Worm (Caenorhabditis elegans) whole organism, L1 larva: ENCODE data around the gene srv-15.
A peak's percentile ranks its signal among the peaks of the same experiment; 100 is the strongest.

ENCODE experiments used
- C16A3.4 ChIP-seq: fragments of 150-350 bp; optimal IDR thresholded peaks from 2 replicates; lab custom pipeline; 2014; ENCODE audit warnings: missing biosample characterization, missing genetic modification characterization
- Y116A8C.19 ChIP-seq: sonication (generic microtip); optimal IDR thresholded peaks from 2 replicates; lab custom pipeline; 2016; ENCODE audit warnings: missing compliant biosample characterization, missing genetic modification characterization, borderline replicate concordance
- aha-1 ChIP-seq: fragments of 150-350 bp; optimal IDR thresholded peaks from 2 replicates; lab custom pipeline; 2014; ENCODE audit warnings: missing biosample characterization, missing genetic modification characterization
- alr-1 ChIP-seq: fragments of 200-800 bp; sonication (Bioruptor generic); optimal IDR thresholded peaks from 2 replicates; lab custom pipeline; 2018; ENCODE audit warnings: borderline replicate concordance, mild to moderate bottlenecking, missing genetic modification characterization, missing compliant biosample characterization
- ama-1 ChIP-seq: fragments of 150-350 bp; optimal IDR thresholded peaks from 2 replicates; lab custom pipeline; 2014
- ceh-8 ChIP-seq: fragments of 200-800 bp; sonication (Bioruptor generic); optimal IDR thresholded peaks from 2 replicates; lab custom pipeline; 2018; ENCODE audit warnings: mild to moderate bottlenecking, missing genetic modification characterization, moderate library complexity, missing compliant biosample characterization
- ceh-88 ChIP-seq: fragments of 200-800 bp; sonication (Bioruptor generic); IDR thresholded peaks from 2 replicates; pipeline ENCODE4 v1.3.6; 2022; ENCODE audit warnings: missing genetic modification characterization, missing compliant biosample characterization
- ceh-90 ChIP-seq: sonication (generic microtip); optimal IDR thresholded peaks from 2 replicates; lab custom pipeline; 2016; ENCODE audit warnings: missing genetic modification characterization, missing compliant biosample characterization
- efl-1 ChIP-seq, 4 experiments: fragments of 150-350 bp; optimal IDR thresholded peaks in 3 of 4; peaks in 1 of 4; 1 replicate in 1 of 4; 2 replicates in 3 of 4; lab custom pipeline; 2014; ENCODE audit warnings: missing biosample characterization in 2 of 4, missing genetic modification characterization in 2 of 4, missing genetic modification reagents in 2 of 4
- egl-13 ChIP-seq: sonication (generic microtip); optimal IDR thresholded peaks from 2 replicates; lab custom pipeline; 2016; ENCODE audit warnings: missing genotype, missing genetic modification reagents, missing genetic modification characterization, missing compliant biosample characterization
- elt-2 ChIP-seq: sonication (generic microtip); optimal IDR thresholded peaks from 2 replicates; lab custom pipeline; 2016; ENCODE audit warnings: missing genetic modification characterization, mild to moderate bottlenecking, inconsistent platforms, missing compliant biosample characterization, missing genetic modification reagents
- elt-3 ChIP-seq, 6 experiments: fragments of 150-350 bp in 1 of 6; sonication (generic microtip); optimal IDR thresholded peaks; 2 replicates each; lab custom pipeline; 2017 to 2018; ENCODE audit warnings: missing biosample characterization in 6 of 6, missing genetic modification characterization in 6 of 6, inconsistent platforms in 1 of 6
- fkh-4 ChIP-seq: sonication (generic microtip); optimal IDR thresholded peaks from 2 replicates; lab custom pipeline; 2016; ENCODE audit warnings: missing compliant biosample characterization, missing genetic modification characterization, borderline replicate concordance
- fkh-8 ChIP-seq: sonication (generic microtip); optimal IDR thresholded peaks from 2 replicates; lab custom pipeline; 2016; ENCODE audit warnings: mild to moderate bottlenecking, missing genetic modification characterization, missing compliant biosample characterization
- fos-1 ChIP-seq: fragments of 150-350 bp; optimal IDR thresholded peaks from 2 replicates; lab custom pipeline; 2014; ENCODE audit warnings: missing biosample characterization, missing genetic modification characterization
- hpl-2 ChIP-seq: fragments of 150-350 bp; optimal IDR thresholded peaks from 2 replicates; lab custom pipeline; 2014; ENCODE audit warnings: missing biosample characterization, missing genetic modification reagents, missing genetic modification characterization
- lin-35 ChIP-seq, 2 experiments: fragments of 150-350 bp; optimal IDR thresholded peaks; 2 replicates each; lab custom pipeline; 2014; ENCODE audit warnings: missing biosample characterization in 2 of 2, missing genetic modification characterization in 2 of 2, missing genetic modification reagents in 2 of 2
- lir-3 ChIP-seq: sonication (generic microtip); optimal IDR thresholded peaks from 2 replicates; lab custom pipeline; 2016; ENCODE audit warnings: mild to moderate bottlenecking, missing genetic modification characterization, moderate library complexity, missing compliant biosample characterization; ENCODE audit not compliant: poor library complexity
- mdl-1 ChIP-seq, 2 experiments: fragments of 150-350 bp; optimal IDR thresholded peaks; 2 replicates each; lab custom pipeline; 2014 to 2017; ENCODE audit warnings: missing biosample characterization in 2 of 2, missing genetic modification characterization in 2 of 2, inconsistent platforms in 1 of 2
- mep-1 ChIP-seq: fragments of 150-350 bp; optimal IDR thresholded peaks from 2 replicates; lab custom pipeline; 2014; ENCODE audit warnings: missing biosample characterization, missing genetic modification characterization
- nhr-20 ChIP-seq: sonication (generic microtip); optimal IDR thresholded peaks from 2 replicates; lab custom pipeline; 2016; ENCODE audit warnings: mild to moderate bottlenecking, missing genetic modification characterization, missing compliant biosample characterization
- nhr-28 ChIP-seq: fragments of 150-350 bp; optimal IDR thresholded peaks from 2 replicates; lab custom pipeline; 2014; ENCODE audit warnings: missing biosample characterization, missing genetic modification characterization
- nhr-85 ChIP-seq: sonication (generic microtip); peaks from one replicate; lab custom pipeline; 2016; ENCODE audit warnings: missing genetic modification characterization, inconsistent platforms, missing compliant biosample characterization
- nhr-90 ChIP-seq: sonication (generic microtip); optimal IDR thresholded peaks from 2 replicates; lab custom pipeline; 2016; ENCODE audit warnings: mild to moderate bottlenecking, missing genetic modification characterization, missing compliant biosample characterization; ENCODE audit not compliant: poor library complexity
- pag-3 ChIP-seq: sonication (generic microtip); optimal IDR thresholded peaks from 2 replicates; lab custom pipeline; 2017; ENCODE audit warnings: missing genetic modification characterization, mild to moderate bottlenecking, missing compliant biosample characterization, antibody characterized with exemption, borderline replicate concordance; ENCODE audit not compliant: insufficient read depth
- rnt-1 ChIP-seq: sonication (generic microtip); optimal IDR thresholded peaks from 2 replicates; lab custom pipeline; 2016; ENCODE audit warnings: mild to moderate bottlenecking, missing genetic modification characterization, moderate library complexity, missing compliant biosample characterization
- snpc-4 ChIP-seq: fragments of 150-350 bp; optimal IDR thresholded peaks from 2 replicates; lab custom pipeline; 2014; ENCODE audit warnings: missing biosample characterization, missing genetic modification characterization
- swsn-7 ChIP-seq: sonication (generic microtip); optimal IDR thresholded peaks from 2 replicates; lab custom pipeline; 2016; ENCODE audit warnings: missing genetic modification characterization, missing compliant biosample characterization
- tlp-1 ChIP-seq: fragments of 150-350 bp; optimal IDR thresholded peaks from 2 replicates; lab custom pipeline; 2014; ENCODE audit warnings: missing biosample characterization, missing genetic modification characterization
- unc-130 ChIP-seq: fragments of 150-350 bp; optimal IDR thresholded peaks from 2 replicates; lab custom pipeline; 2017; ENCODE audit warnings: missing biosample characterization, missing genetic modification characterization, inconsistent platforms
- unc-30 ChIP-seq: sonication (generic microtip); optimal IDR thresholded peaks from 2 replicates; lab custom pipeline; 2017; ENCODE audit warnings: missing biosample characterization, missing genetic modification characterization
- unc-62 ChIP-seq: fragments of 150-350 bp; optimal IDR thresholded peaks from 2 replicates; lab custom pipeline; 2014; ENCODE audit warnings: missing biosample characterization, missing genetic modification reagents, missing genetic modification characterization
- unc-86 ChIP-seq: sonication (generic microtip); optimal IDR thresholded peaks from 2 replicates; lab custom pipeline; 2016; ENCODE audit warnings: missing genetic modification characterization, missing compliant biosample characterization
- unc-98 ChIP-seq: fragments of 200-800 bp; sonication (Bioruptor generic); IDR thresholded peaks from 2 replicates; pipeline ENCODE4 v1.3.6; 2022; ENCODE audit warnings: missing genetic modification characterization, missing compliant biosample characterization
- xbp-1 ChIP-seq: sonication (generic microtip); optimal IDR thresholded peaks from 2 replicates; lab custom pipeline; 2016; ENCODE audit warnings: missing genetic modification characterization, missing compliant biosample characterization
- zip-4 ChIP-seq: fragments of 200-800 bp; sonication (Bioruptor generic); optimal IDR thresholded peaks from 2 replicates; lab custom pipeline; 2018; ENCODE audit warnings: mild to moderate bottlenecking, missing genetic modification characterization, moderate library complexity, missing compliant biosample characterization

The srv-15 gene

DNA sequence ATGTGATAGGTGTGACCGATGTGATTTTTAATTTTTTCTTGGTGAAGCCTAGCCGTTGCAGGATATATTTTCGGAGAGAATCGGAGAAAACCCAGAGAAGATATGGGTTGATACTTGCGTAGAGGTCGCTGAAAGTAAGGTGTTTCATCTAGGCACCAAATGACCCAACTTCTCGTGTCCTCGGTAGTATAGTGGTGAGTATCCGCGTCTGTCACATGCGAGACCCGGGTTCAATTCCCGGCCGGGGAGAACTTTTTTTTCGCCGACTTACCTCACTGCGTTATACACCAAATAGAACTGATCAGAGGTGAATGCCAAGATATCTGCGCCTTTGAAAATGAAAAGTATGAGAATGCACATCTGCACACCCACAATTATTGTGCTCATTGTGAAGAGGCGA, 25.5 kb downstream of the srv-15 start (continued):
- TF ChIP-seq mep-1 (peak; percentile 22), nhr-20 (tag; lab: Kevin White, UChicago) (peak; percentile 31), xbp-1 (tag; lab: Kevin White, UChicago) (peak; percentile 10), nhr-85 (tag; lab: Kevin White, UChicago) (peak; percentile 60), unc-98 (GFP tag; lab: Robert Waterston, UW) (no peak), aha-1 (tag; lab: Kevin White, UChicago) (no peak), lir-3 (tag; lab: Kevin White, UChicago) (peak; percentile 22), rnt-1 (tag; lab: Kevin White, UChicago) (peak; percentile 62), ceh-88 (GFP tag; lab: Robert Waterston, UW) (no peak), elt-2 (tag; lab: Kevin White, UChicago) (peak; percentile 4), swsn-7 (tag; lab: Kevin White, UChicago) (peak; percentile 27), efl-1 (optimal IDR thresholded peaks at IDR 0.05; lab: Kevin White, UChicago) (peak in 1 of 2 experiments; percentile 32), efl-1 (GFP tag; optimal IDR thresholded peaks at IDR 0.05 in 1 of 2; lab: Kevin White, UChicago) (peak; percentile 16 to 52), mdl-1 (tag; optimal IDR thresholded peaks at IDR 0.05; lab: Kevin White, UChicago) (peak in 1 of 2 experiments; percentile 64), nhr-90 (peak; percentile 64), ama-1 (no peak), unc-130 (tag; lab: Kevin White, UChicago) (peak; percentile 40), fkh-8 (tag; lab: Kevin White, UChicago) (peak; percentile 31), hpl-2 (GFP tag; lab: Kevin White, UChicago) (peak; percentile 37), nhr-28 (tag; lab: Kevin White, UChicago) (no peak), elt-3 (tag; optimal IDR thresholded peaks at IDR 0.05; lab: Kevin White, UChicago) (peak in 1 of 6 experiments; percentile 12)

DNA sequence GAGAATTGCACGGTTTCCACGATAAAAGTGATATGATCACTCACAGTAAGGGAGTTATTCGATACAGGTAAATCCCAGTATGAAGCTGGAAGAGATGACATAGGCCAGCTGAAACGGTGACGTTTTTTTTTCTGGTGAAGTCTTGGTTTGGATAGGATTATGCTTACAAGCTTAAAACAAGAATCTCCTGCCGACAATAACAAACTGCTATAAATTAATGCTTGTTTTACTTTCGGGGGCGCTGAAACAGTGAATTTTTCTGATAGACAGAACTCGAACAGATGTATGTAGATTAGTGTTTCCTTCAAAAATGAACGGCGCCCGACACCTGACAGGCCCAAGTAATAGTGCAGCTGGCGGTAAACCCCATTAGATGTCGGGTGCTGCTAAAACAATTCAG, 27.4 kb downstream of the srv-15 start, which contains the start of gene srv-16:
srv-16 (minus strand) TSS at position 101 of the 400 bp plus-strand sequence.
- TF ChIP-seq unc-30 (tag; lab: Kevin White, UChicago) (no peak), zip-4 (GFP tag; lab: Kevin White, UChicago) (no peak), lin-35 (GFP tag; optimal IDR thresholded peaks at IDR 0.05; lab: Kevin White, UChicago) (no peak), unc-62 (GFP tag; lab: Kevin White, UChicago) (no peak), unc-86 (tag; lab: Kevin White, UChicago) (no peak), nhr-85 (tag; lab: Kevin White, UChicago) (no peak), ama-1 (no peak), Y116A8C.19 (tag; lab: Kevin White, UChicago) (no peak), ceh-90 (tag; lab: Kevin White, UChicago) (no peak), efl-1 (optimal IDR thresholded peaks at IDR 0.05; lab: Kevin White, UChicago) (no peak), efl-1 (GFP tag; optimal IDR thresholded peaks at IDR 0.05 in 1 of 2; lab: Kevin White, UChicago) (no peak), pag-3 (tag; lab: Kevin White, UChicago) (no peak)

DNA sequence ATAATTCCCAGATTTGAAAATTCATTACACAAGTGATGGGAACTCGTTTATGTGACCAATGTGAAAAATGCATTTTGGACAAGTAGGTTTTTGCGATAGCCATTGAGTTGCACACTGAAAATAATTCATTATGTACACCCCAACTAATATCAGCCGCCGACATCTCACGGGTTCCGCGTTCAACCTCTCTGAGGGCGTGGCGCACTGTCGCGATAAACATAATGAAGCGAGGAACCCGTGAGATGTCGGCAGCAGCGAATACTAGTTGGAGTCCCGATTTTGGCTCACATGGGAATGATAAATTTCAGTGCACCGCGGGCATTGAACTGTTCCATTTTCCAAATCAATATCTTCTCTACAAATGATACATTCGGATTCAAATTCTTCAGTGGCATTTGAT, 30.7 kb downstream of the srv-15 start:
- TF ChIP-seq tlp-1 (no peak), efl-1 (optimal IDR thresholded peaks at IDR 0.05; lab: Kevin White, UChicago) (no peak), efl-1 (GFP tag; optimal IDR thresholded peaks at IDR 0.05 in 1 of 2; lab: Kevin White, UChicago) (peak in 1 of 2 experiments; percentile 44), fkh-4 (tag; lab: Kevin White, UChicago) (no peak)

ce11 chrIV:15938471-15938870, 32.1 kb downstream of the srv-15 start:
- TF ChIP-seq C16A3.4 (tag; lab: Kevin White, UChicago) = no peak
- TF ChIP-seq fos-1 (tag; lab: Kevin White, UChicago) = no peak
- no peak for TF ChIP-seq mdl-1 (tag; optimal IDR thresholded peaks at IDR 0.05; lab: Kevin White, UChicago)
- TF ChIP-seq egl-13 = no peak
- no peak for TF ChIP-seq aha-1 (tag; lab: Kevin White, UChicago)
- no peak for TF ChIP-seq hpl-2 (GFP tag; lab: Kevin White, UChicago)
- TF ChIP-seq snpc-4 (tag; lab: Kevin White, UChicago) = no peak
- TF ChIP-seq ceh-90 (tag; lab: Kevin White, UChicago) = no peak
- TF ChIP-seq alr-1 (tag; lab: Kevin White, UChicago) = no peak
- no peak for TF ChIP-seq lin-35 (GFP tag; optimal IDR thresholded peaks at IDR 0.05; lab: Kevin White, UChicago)
- TF ChIP-seq ceh-8 = no peak
- no peak for TF ChIP-seq unc-130 (tag; lab: Kevin White, UChicago)
- TF ChIP-seq ceh-88 (GFP tag; lab: Robert Waterston, UW) = no peak
- TF ChIP-seq xbp-1 (tag; lab: Kevin White, UChicago) = no peak
